Worm (Caenorhabditis elegans) whole organism, L3 larva: Measurements from ENCODE around the gene srh-275.

ENCODE experiments used
- egl-27 ChIP-seq: sonication (generic microtip); optimal IDR thresholded peaks from 4 replicates; lab custom pipeline; 2017; ENCODE audit warnings: missing biosample characterization, missing genetic modification reagents, missing genetic modification characterization
- lin-15B ChIP-seq: fragments of 150-350 bp; optimal IDR thresholded peaks from 2 replicates; lab custom pipeline; 2014; ENCODE audit warnings: missing biosample characterization, missing genetic modification characterization
- nhr-25 ChIP-seq: sonication (generic microtip); optimal IDR thresholded peaks from 2 replicates; lab custom pipeline; 2017; ENCODE audit warnings: missing biosample characterization, missing genetic modification characterization
- skn-1 ChIP-seq: fragments of 150-350 bp; optimal IDR thresholded peaks from 2 replicates; lab custom pipeline; 2014; ENCODE audit warnings: missing biosample characterization, missing genetic modification characterization
- snpc-4 ChIP-seq: fragments of 150-350 bp; optimal IDR thresholded peaks from 2 replicates; lab custom pipeline; 2014; ENCODE audit warnings: missing biosample characterization, missing genetic modification characterization
- unc-62 ChIP-seq: fragments of 150-350 bp; sonication (generic microtip); optimal IDR thresholded peaks from 4 replicates; lab custom pipeline; 2014; ENCODE audit warnings: missing biosample characterization, missing genetic modification reagents, missing genetic modification characterization
- zag-1 ChIP-seq: fragments of 150-350 bp; optimal IDR thresholded peaks from 2 replicates; lab custom pipeline; 2014; ENCODE audit warnings: missing biosample characterization, missing genetic modification characterization

ce11 chrV:7313233-7313632 lies 39.6 kb upstream of the srh-275 start, which contains the start of gene srx-6:
- TF ChIP-seq egl-27 (tag; lab: Kevin White, UChicago) (no peak), unc-62 (GFP tag; lab: Kevin White, UChicago) (no peak), snpc-4 (tag; lab: Kevin White, UChicago) (no peak), skn-1 (tag; lab: Kevin White, UChicago) (no peak), lin-15B (tag; lab: Kevin White, UChicago) (no peak), nhr-25 (tag; lab: Kevin White, UChicago) (no peak), zag-1 (no peak)
